Fruit fly (Drosophila melanogaster) whole organism, pupa: ENCODE results near the gene CG42232.

ENCODE experiments used
- CG10348 ChIP-seq: fragments of 200-800 bp; sonication (Bioruptor generic); IDR thresholded peaks from 2 replicates; pipeline ENCODE4 v1.3.6; 2022; ENCODE audit warnings: missing biosample characterization, missing genetic modification characterization
- CG12605 ChIP-seq: fragments of 200-800 bp; sonication (Bioruptor generic); IDR thresholded peaks from 2 replicates; pipeline ENCODE4 v1.3.6; 2022; ENCODE audit warnings: missing biosample characterization, missing genetic modification characterization
- CG13204 ChIP-seq: fragments of 200-800 bp; sonication (Bioruptor generic); optimal IDR thresholded peaks from 2 replicates; lab custom pipeline; 2018; ENCODE audit warnings: missing biosample characterization, mild to moderate bottlenecking, missing genetic modification characterization, moderate library complexity
- CG14655 ChIP-seq: fragments of 200-800 bp; sonication (Bioruptor generic); optimal IDR thresholded peaks from 3 replicates; lab custom pipeline; 2017; ENCODE audit warnings: mild to moderate bottlenecking, missing biosample characterization, missing genetic modification reagents, missing genetic modification characterization
- CG15710 ChIP-seq: fragments of 200-800 bp; sonication (Bioruptor generic); optimal IDR thresholded peaks from 2 replicates; lab custom pipeline; 2018; ENCODE audit warnings: missing biosample characterization, mild to moderate bottlenecking, missing genetic modification characterization, moderate library complexity
- CG17806 ChIP-seq: fragments of 200-800 bp; sonication (Bioruptor generic); optimal IDR thresholded peaks from 2 replicates; lab custom pipeline; 2018; ENCODE audit warnings: missing biosample characterization, mild to moderate bottlenecking, missing genetic modification characterization, moderate library complexity
- CG32121 ChIP-seq: fragments of 200-800 bp; sonication (Bioruptor generic); IDR thresholded peaks from 2 replicates; pipeline ENCODE4 v1.3.6; 2022; ENCODE audit warnings: missing biosample characterization, missing genetic modification characterization
- CG34367 ChIP-seq: fragments of 200-800 bp; sonication (Bioruptor generic); optimal IDR thresholded peaks from 2 replicates; lab custom pipeline; 2018; ENCODE audit warnings: missing biosample characterization, mild to moderate bottlenecking, missing genetic modification characterization
- CG4496 ChIP-seq: fragments of 200-800 bp; sonication (Bioruptor generic); IDR thresholded peaks from 3 replicates; pipeline ENCODE4 v1.3.6; 2022; ENCODE audit warnings: missing biosample characterization, missing genetic modification characterization
- CG8159 ChIP-seq: fragments of 200-800 bp; sonication (Bioruptor generic); optimal IDR thresholded peaks from 3 replicates; lab custom pipeline; 2018; ENCODE audit warnings: missing biosample characterization, mild to moderate bottlenecking, missing genetic modification characterization, moderate library complexity
- CG8301 ChIP-seq: fragments of 200-800 bp; sonication (Bioruptor generic); optimal IDR thresholded peaks from 2 replicates; lab custom pipeline; 2018; ENCODE audit warnings: missing biosample characterization, mild to moderate bottlenecking, missing genetic modification characterization
- CG9948 ChIP-seq: fragments of 200-800 bp; sonication (Bioruptor generic); optimal IDR thresholded peaks from 2 replicates; lab custom pipeline; 2018; ENCODE audit warnings: missing biosample characterization, mild to moderate bottlenecking, missing genetic modification characterization, moderate library complexity
- D1 ChIP-seq: fragments of 200-800 bp; sonication (Bioruptor generic); optimal IDR thresholded peaks from 2 replicates; lab custom pipeline; 2018; ENCODE audit warnings: missing biosample characterization, mild to moderate bottlenecking, missing genetic modification characterization, moderate library complexity
- EcR ChIP-seq: fragments of 200-800 bp; sonication (Bioruptor generic); optimal IDR thresholded peaks from 3 replicates; lab custom pipeline; 2019; ENCODE audit warnings: missing biosample characterization, missing genetic modification characterization, mild to moderate bottlenecking, moderate library complexity, missing genetic modification reagents
- Ets98B ChIP-seq: fragments of 200-800 bp; sonication (Bioruptor generic); IDR thresholded peaks from 2 replicates; pipeline ENCODE4 v1.3.6; 2022; ENCODE audit warnings: missing biosample characterization, missing genetic modification characterization
- Pif1A ChIP-seq: fragments of 200-800 bp; sonication (Bioruptor generic); optimal IDR thresholded peaks from 3 replicates; lab custom pipeline; 2016; ENCODE audit warnings: missing biosample characterization, missing genetic modification characterization
- Pif1B ChIP-seq: fragments of 200-800 bp; sonication (Bioruptor generic); optimal IDR thresholded peaks from 3 replicates; lab custom pipeline; 2016; ENCODE audit warnings: missing biosample characterization, missing genetic modification characterization
- Snoo ChIP-seq: fragments of 200-800 bp; sonication (Bioruptor generic); optimal IDR thresholded peaks from 3 replicates; lab custom pipeline; 2017; ENCODE audit warnings: missing biosample characterization, mild to moderate bottlenecking, missing genetic modification characterization, inconsistent platforms
- fd96Ca ChIP-seq: fragments of 200-800 bp; sonication (Bioruptor generic); IDR thresholded peaks from 3 replicates; pipeline ENCODE4 v1.3.6; 2022; ENCODE audit warnings: missing biosample characterization, missing genetic modification characterization
- gl ChIP-seq: fragments of 200-800 bp; sonication (Bioruptor generic); optimal IDR thresholded peaks from 2 replicates; lab custom pipeline; 2018; ENCODE audit warnings: missing biosample characterization, mild to moderate bottlenecking, missing genetic modification characterization
- rn ChIP-seq: fragments of 200-800 bp; sonication (Bioruptor generic); IDR thresholded peaks from 2 replicates; pipeline ENCODE4 v1.3.6; 2022; ENCODE audit warnings: missing biosample characterization, missing genetic modification characterization

Gene CG42232

dm6 chr3R:16454192-16454591, 15.3 kb downstream of the CG42232 start, which contains the start of gene CG10405:
Gene CG10405 (plus strand): TSS chr3R:16454492.
- TF ChIP-seq CG15710 (tag; lab: Kevin White, UChicago) (no peak), Ets98B (no peak), CG9948 (no peak), Pif1A (GFP tag; lab: Kevin White, UChicago) (no peak), gl (tag; lab: Kevin White, UChicago) (no peak), D1 (tag; lab: Kevin White, UChicago) (no peak), CG34367 (tag; lab: Kevin White, UChicago) (no peak), EcR (GFP tag; lab: Kevin White, UChicago) (no peak), CG13204 (no peak), rn (GFP tag; lab: Robert Waterston, UW) (no peak)
- TF ChIP-seq, all 21 proteins: peak for 0

dm6 chr3R:16453597-16453996, 15.9 kb downstream of the CG42232 start, which contains the start of gene Pak3:
Gene Pak3 (minus strand): TSS chr3R:16453821.
- TF ChIP-seq CG12605 (GFP tag; lab: Robert Waterston, UW), result no peak
- 0 out of 3 replicates have a peak, but pooled peaks have one; percentile 10 for TF ChIP-seq CG4496

- TF ChIP-seq Ets98B (no peak; the same call in 1 of the 2 replicates), CG10348 (GFP tag; lab: Robert Waterston, UW) (no peak), EcR (GFP tag; lab: Kevin White, UChicago) (peak; percentile 32), Snoo (tag; lab: Kevin White, UChicago) (no peak), CG34367 (tag; lab: Kevin White, UChicago) (no peak), CG15710 (tag; lab: Kevin White, UChicago) (no peak), CG9948 (no peak), CG4496 (peak; percentile 22; the same call in 1 of the 3 replicates), Pif1A (GFP tag; lab: Kevin White, UChicago) (no peak)
Observed at dm6 chr3R:16452954-16453587, 16.4 kb downstream of the CG42232 start.

dm6 chr3R:16449187-16449973, 20.1 kb downstream of the CG42232 start:
- TF ChIP-seq CG14655 (GFP tag; lab: Kevin White, UChicago) (peak; percentile 99), Pif1B (GFP tag; lab: Kevin White, UChicago) (peak; percentile 95), fd96Ca (GFP tag; lab: Robert Waterston, UW) (peak; percentile 99), Pif1A (GFP tag; lab: Kevin White, UChicago) (peak; percentile 99), rn (GFP tag; lab: Robert Waterston, UW) (peak; percentile 99), CG9948 (peak; percentile 99), CG34367 (tag; lab: Kevin White, UChicago) (peak; percentile 99), gl (tag; lab: Kevin White, UChicago) (peak; percentile 95), CG17806 (tag; lab: Kevin White, UChicago) (peak; percentile 99), CG15710 (tag; lab: Kevin White, UChicago) (peak; percentile 99), CG13204 (peak; percentile 97), CG10348 (GFP tag; lab: Robert Waterston, UW) (peak; percentile 97), CG4496 (peak; percentile 99), Snoo (tag; lab: Kevin White, UChicago) (peak; percentile 89), D1 (tag; lab: Kevin White, UChicago) (peak; percentile 94), CG8301 (tag; lab: Kevin White, UChicago) (peak; percentile 98), Ets98B (peak; percentile 99), CG8159 (tag; lab: Kevin White, UChicago) (peak; percentile 99), CG32121 (peak; percentile 98), CG12605 (GFP tag; lab: Robert Waterston, UW) (peak; percentile 98), EcR (GFP tag; lab: Kevin White, UChicago) (peak; percentile 77)

DNA sequence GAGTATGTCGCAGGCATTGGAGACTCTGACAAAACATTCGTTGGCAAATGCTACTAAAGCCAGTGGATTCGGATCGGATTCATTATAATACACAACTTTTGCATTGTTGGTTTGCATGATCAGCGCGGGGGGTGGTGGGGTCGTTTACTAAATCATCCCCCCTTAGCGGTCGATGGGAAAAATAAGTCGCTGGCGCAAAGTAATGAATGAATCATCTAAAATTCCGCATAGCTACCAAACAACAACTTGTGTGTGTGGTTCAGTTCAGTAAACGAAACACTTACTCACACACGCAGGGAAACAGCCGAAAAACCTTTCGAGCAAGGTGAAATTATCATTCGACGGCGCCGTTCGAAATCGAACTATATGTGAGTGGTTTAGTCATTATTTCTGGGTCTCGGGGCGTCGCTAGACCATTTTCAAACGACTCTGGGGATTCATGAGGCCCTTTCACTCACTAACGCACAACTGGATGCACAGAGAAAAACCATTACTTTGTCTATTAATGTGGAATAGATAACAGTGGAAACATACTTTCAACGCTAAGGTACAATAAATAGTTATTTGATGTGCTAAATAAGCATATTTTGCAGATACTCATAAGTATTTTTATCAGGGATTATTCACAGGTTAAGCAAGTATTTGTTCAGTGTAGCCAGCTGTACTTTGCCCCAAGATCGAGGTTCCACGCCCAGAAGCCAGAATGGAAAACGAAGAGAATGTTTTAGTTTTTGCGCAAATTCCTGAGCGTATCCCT, 20.9 kb downstream of the CG42232 start:
- TF ChIP-seq Snoo (tag; lab: Kevin White, UChicago), result no peak
- TF ChIP-seq D1 (tag; lab: Kevin White, UChicago), result no peak
- peak; percentile 63 for TF ChIP-seq CG32121
- peak; percentile 87 for TF ChIP-seq fd96Ca (GFP tag; lab: Robert Waterston, UW)
- TF ChIP-seq CG12605 (GFP tag; lab: Robert Waterston, UW), result peak; percentile 87
- no peak for TF ChIP-seq Pif1B (GFP tag; lab: Kevin White, UChicago)
- no peak for TF ChIP-seq CG15710 (tag; lab: Kevin White, UChicago)
- TF ChIP-seq CG9948, result peak; percentile 84
- peak; percentile 76 for TF ChIP-seq CG17806 (tag; lab: Kevin White, UChicago)
- no peak for TF ChIP-seq CG8159 (tag; lab: Kevin White, UChicago)
- TF ChIP-seq CG10348 (GFP tag; lab: Robert Waterston, UW), result peak; percentile 49; the same call in 1 of the 2 replicates
- TF ChIP-seq CG4496, result peak; percentile 95
- peak; percentile 89 for TF ChIP-seq CG8301 (tag; lab: Kevin White, UChicago)
- TF ChIP-seq Pif1A (GFP tag; lab: Kevin White, UChicago), result no peak
- peak; percentile 82 for TF ChIP-seq Ets98B
- peak; percentile 86 for TF ChIP-seq CG34367 (tag; lab: Kevin White, UChicago)
- peak; percentile 87 for TF ChIP-seq gl (tag; lab: Kevin White, UChicago)
- TF ChIP-seq CG13204, result peak; percentile 44
- peak; percentile 86 for TF ChIP-seq rn (GFP tag; lab: Robert Waterston, UW)
- no peak for TF ChIP-seq EcR (GFP tag; lab: Kevin White, UChicago)
- peak; percentile 89 for TF ChIP-seq CG14655 (GFP tag; lab: Kevin White, UChicago)
